Worm (Caenorhabditis elegans) whole organism, mixed stage, embryonic: ENCODE data around the gene lev-8.
A peak's percentile ranks its signal among the peaks of the same experiment; 100 is the strongest.

Experiments used
- bed-3 ChIP-seq: fragments of 200-800 bp; sonication (Bioruptor generic); optimal IDR thresholded peaks from 3 replicates; lab custom pipeline; 2018; ENCODE audit warnings: mild to moderate bottlenecking, missing genetic modification characterization, moderate library complexity, missing compliant biosample characterization
- blmp-1 ChIP-seq: fragments of 150-350 bp; optimal IDR thresholded peaks from 2 replicates; lab custom pipeline; 2014; ENCODE audit warnings: missing biosample characterization, missing genetic modification characterization
- ceh-39 ChIP-seq: fragments of 150-350 bp; optimal IDR thresholded peaks from 2 replicates; lab custom pipeline; 2014; ENCODE audit warnings: missing biosample characterization, missing genetic modification characterization
- ceh-43 ChIP-seq: fragments of 200-800 bp; sonication (Bioruptor generic); optimal IDR thresholded peaks from 2 replicates; lab custom pipeline; 2018; ENCODE audit warnings: mild to moderate bottlenecking, missing genetic modification characterization, moderate library complexity, missing compliant biosample characterization
- ceh-83 ChIP-seq: fragments of 200-800 bp; sonication (Bioruptor generic); optimal IDR thresholded peaks from 2 replicates; lab custom pipeline; 2018; ENCODE audit warnings: mild to moderate bottlenecking, missing genetic modification characterization, missing compliant biosample characterization
- ces-1 ChIP-seq: fragments of 150-350 bp; optimal IDR thresholded peaks from 2 replicates; lab custom pipeline; 2014; ENCODE audit warnings: missing biosample characterization, missing genetic modification reagents, missing genetic modification characterization
- cnd-1 ChIP-seq: fragments of 200-800 bp; sonication (Bioruptor generic); optimal IDR thresholded peaks from 2 replicates; lab custom pipeline; 2018; ENCODE audit warnings: mild to moderate bottlenecking, missing genetic modification characterization, missing compliant biosample characterization
- drap-1 ChIP-seq: fragments of 200-800 bp; sonication (Bioruptor generic); optimal IDR thresholded peaks from 3 replicates; lab custom pipeline; 2018; ENCODE audit warnings: mild to moderate bottlenecking, missing genetic modification characterization, missing compliant biosample characterization
- elt-3 ChIP-seq: fragments of 150-350 bp; optimal IDR thresholded peaks from 2 replicates; lab custom pipeline; 2014; ENCODE audit warnings: missing biosample characterization, missing genetic modification characterization
- flh-1 ChIP-seq: fragments of 200-800 bp; sonication (Bioruptor generic); optimal IDR thresholded peaks from 2 replicates; lab custom pipeline; 2018; ENCODE audit warnings: mild to moderate bottlenecking, missing genetic modification characterization, moderate library complexity, missing compliant biosample characterization
- ham-2 ChIP-seq: fragments of 200-800 bp; sonication (Bioruptor generic); optimal IDR thresholded peaks from 2 replicates; lab custom pipeline; 2018; ENCODE audit warnings: mild to moderate bottlenecking, missing genetic modification characterization, missing compliant biosample characterization
- hlh-1 ChIP-seq: fragments of 150-350 bp; optimal IDR thresholded peaks from 2 replicates; lab custom pipeline; 2014; ENCODE audit warnings: missing biosample characterization, missing genetic modification reagents, missing genetic modification characterization
- mab-5 ChIP-seq: fragments of 150-350 bp; optimal IDR thresholded peaks from 2 replicates; lab custom pipeline; 2014; ENCODE audit warnings: missing biosample characterization, missing genetic modification characterization
- mep-1 ChIP-seq: fragments of 150-350 bp; optimal IDR thresholded peaks from 2 replicates; lab custom pipeline; 2017; ENCODE audit warnings: missing biosample characterization, missing genetic modification reagents, missing genetic modification characterization, inconsistent platforms
- nhr-12 ChIP-seq: fragments of 150-350 bp; optimal IDR thresholded peaks from 2 replicates; lab custom pipeline; 2014; ENCODE audit warnings: missing biosample characterization, missing genetic modification characterization
- nhr-2 ChIP-seq: fragments of 150-350 bp; optimal IDR thresholded peaks from 2 replicates; lab custom pipeline; 2014; ENCODE audit warnings: missing biosample characterization, missing genetic modification characterization
- nhr-237 ChIP-seq: fragments of 150-350 bp; optimal IDR thresholded peaks from 2 replicates; lab custom pipeline; 2014; ENCODE audit warnings: missing biosample characterization, missing genetic modification characterization
- nhr-28 ChIP-seq: fragments of 150-350 bp; optimal IDR thresholded peaks from 2 replicates; lab custom pipeline; 2014; ENCODE audit warnings: missing biosample characterization, missing genetic modification characterization
- pha-4 ChIP-seq: fragments of 150-350 bp; optimal IDR thresholded peaks from 2 replicates; lab custom pipeline; 2018; ENCODE audit warnings: missing biosample characterization, missing genetic modification reagents, missing genetic modification characterization
- sem-2 ChIP-seq: fragments of 200-800 bp; sonication (Bioruptor generic); optimal IDR thresholded peaks from 2 replicates; lab custom pipeline; 2018; ENCODE audit warnings: mild to moderate bottlenecking, missing genetic modification characterization, missing compliant biosample characterization
- tbx-8 ChIP-seq: fragments of 200-800 bp; sonication (Bioruptor generic); optimal IDR thresholded peaks from 2 replicates; lab custom pipeline; 2018; ENCODE audit warnings: mild to moderate bottlenecking, missing genetic modification characterization, moderate library complexity, missing compliant biosample characterization
- unc-120 ChIP-seq: sonication (generic microtip); optimal IDR thresholded peaks from 2 replicates; lab custom pipeline; 2017; ENCODE audit warnings: missing genetic modification characterization, missing compliant biosample characterization; ENCODE audit not compliant: poor library complexity, severe bottlenecking
- unc-39 ChIP-seq: fragments of 150-350 bp; optimal IDR thresholded peaks from 2 replicates; lab custom pipeline; 2014; ENCODE audit warnings: missing biosample characterization, missing genetic modification characterization
- unc-62 ChIP-seq: fragments of 150-350 bp; optimal IDR thresholded peaks from 2 replicates; lab custom pipeline; 2014; ENCODE audit warnings: missing biosample characterization, missing genetic modification reagents, missing genetic modification characterization
- zip-8 ChIP-seq: fragments of 150-350 bp; optimal IDR thresholded peaks from 2 replicates; lab custom pipeline; 2014; ENCODE audit warnings: missing biosample characterization, missing genetic modification characterization

The lev-8 gene

DNA sequence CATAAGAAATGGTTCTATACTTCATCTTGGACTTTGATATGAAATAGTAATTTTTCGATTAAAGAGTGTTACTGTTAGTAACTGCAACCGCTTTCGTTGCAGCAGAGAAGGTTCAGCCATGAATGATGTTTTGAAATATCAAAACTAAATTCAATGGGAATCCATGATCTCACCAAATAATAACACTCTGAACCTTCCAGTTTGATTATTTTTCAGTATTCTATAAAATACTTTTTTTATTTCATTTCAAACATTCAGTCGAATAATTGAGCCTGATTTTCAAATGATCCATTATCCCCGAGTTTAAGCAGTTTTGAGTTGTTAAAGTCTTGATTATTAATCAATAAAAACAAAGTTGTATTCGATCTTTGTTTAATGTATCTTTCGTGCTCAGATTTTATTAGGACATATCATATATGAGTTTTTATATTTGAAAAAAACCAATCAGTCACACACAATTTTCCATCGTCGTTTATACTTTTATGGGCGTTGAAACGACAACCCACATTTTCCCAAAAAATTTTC lies 23.4 kb upstream of the lev-8 start, which contains the start of gene gcp-2.2:
Gene gcp-2.2, plus strand, starts transcription at position 475 of the 525 bp plus-strand sequence.
- TF ChIP-seq ces-1 (GFP tag; lab: Kevin White, UChicago) (no peak), ham-2 (GFP tag; lab: Kevin White, UChicago) (no peak), flh-1 (GFP tag; lab: Kevin White, UChicago) (no peak), blmp-1 (tag; lab: Kevin White, UChicago) (no peak)

DNA sequence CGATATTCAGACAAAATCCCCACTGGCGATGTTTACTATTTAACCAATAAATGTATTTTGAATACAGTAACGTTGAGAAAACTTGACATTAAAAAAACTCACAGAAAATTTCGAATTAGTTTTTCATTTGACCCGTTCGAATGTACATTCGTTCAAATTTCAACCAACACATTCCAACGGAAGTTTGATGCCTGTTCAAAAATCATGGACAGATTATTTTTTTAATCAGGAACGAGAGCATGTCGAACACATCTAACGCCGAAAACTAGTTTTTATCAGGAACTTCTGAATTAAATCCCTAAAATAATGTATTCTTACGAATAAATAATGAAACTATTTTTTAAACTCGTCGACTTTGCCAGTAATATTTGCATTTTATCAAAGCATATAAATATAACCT lies 19.0 kb upstream of the lev-8 start:
- TF ChIP-seq elt-3 (tag; lab: Kevin White, UChicago) (no peak), ham-2 (GFP tag; lab: Kevin White, UChicago) (no peak), drap-1 (GFP tag; lab: Kevin White, UChicago) (no peak), ces-1 (GFP tag; lab: Kevin White, UChicago) (no peak), nhr-12 (tag; lab: Kevin White, UChicago) (no peak)

DNA sequence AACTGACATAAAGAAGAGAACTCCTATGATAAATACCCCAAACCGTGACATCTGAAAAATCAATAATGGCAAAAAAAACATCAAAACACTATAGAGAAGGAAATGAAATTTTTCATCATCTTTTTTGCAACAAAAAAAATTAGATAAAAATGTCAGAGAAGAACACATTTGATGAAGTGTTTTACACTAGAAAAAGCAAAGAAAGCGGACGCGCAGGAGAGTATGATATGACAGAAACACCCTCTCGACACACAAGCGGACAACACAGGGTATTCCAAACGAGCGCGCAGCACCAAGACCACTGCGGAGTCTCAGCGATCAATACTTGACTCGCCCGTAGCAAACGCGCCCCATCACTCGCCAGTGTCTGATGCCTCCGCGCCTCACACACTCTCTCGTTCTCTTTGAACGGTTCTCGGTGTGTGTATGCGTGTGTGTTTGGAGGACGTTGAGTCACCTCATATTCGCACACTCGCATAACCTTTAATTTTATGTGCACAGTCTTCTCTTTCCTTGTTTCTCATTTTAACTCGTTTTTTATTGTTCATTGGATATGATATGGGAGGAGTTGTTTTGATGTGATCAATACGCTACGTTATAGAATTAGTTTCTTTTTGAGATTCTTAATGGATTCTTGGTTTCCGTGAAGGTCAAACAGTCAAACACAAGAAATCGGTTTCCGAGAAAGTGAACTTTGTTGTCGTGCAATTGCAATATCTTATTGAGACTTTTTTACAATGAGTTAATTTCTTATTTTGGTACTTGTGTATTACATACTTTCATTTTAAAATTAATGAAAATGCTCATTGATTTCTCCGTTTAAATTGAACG lies 14.1 kb upstream of the lev-8 start, which contains the start of gene selt-1.1:
Gene selt-1.1, minus strand, starts transcription at position 51 of the 831 bp plus-strand sequence.
- TF ChIP-seq unc-39 (tag; lab: Kevin White, UChicago) (no peak), nhr-12 (tag; lab: Kevin White, UChicago) (no peak), pha-4 (tag; lab: Kevin White, UChicago) (peak; percentile 82), nhr-237 (tag; lab: Kevin White, UChicago) (peak; percentile 13), drap-1 (GFP tag; lab: Kevin White, UChicago) (peak; percentile 14), tbx-8 (GFP tag; lab: Kevin White, UChicago) (no peak), cnd-1 (tag; lab: Kevin White, UChicago) (peak; percentile 4), unc-120 (tag; lab: Kevin White, UChicago) (peak; percentile 70), hlh-1 (tag; lab: Kevin White, UChicago) (peak; percentile 38), mep-1 (peak; percentile 9), sem-2 (GFP tag; lab: Kevin White, UChicago) (no peak), unc-62 (GFP tag; lab: Kevin White, UChicago) (peak; percentile 36), nhr-2 (tag; lab: Kevin White, UChicago) (peak; percentile 57), nhr-28 (tag; lab: Kevin White, UChicago) (no peak), ceh-83 (peak; percentile 59)

DNA sequence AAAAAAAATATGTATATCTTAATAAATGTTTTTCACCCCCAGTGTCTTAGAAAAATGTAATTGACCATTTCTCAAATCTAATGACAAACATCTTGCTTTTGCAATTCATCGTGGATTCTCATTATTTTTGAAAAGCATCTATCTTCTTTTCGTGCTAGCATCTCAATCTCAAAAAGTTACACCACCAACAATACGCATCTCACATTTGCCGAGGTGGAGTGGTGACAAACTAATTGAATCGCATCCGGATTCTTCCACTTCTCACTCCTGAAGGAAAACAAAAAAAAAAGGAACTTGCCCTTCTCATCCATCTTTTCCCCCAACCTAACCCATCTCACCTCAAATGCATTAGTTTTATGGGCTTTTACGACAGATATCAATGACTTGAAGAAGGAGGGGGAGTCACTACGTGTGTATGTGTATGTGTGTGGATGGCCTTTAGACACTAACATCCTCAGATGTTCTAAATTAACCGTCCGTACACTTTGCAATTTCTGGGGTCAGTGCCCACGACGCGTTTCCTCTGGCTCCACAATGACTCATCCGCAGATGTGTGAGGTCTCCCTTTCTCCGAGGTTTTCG lies 13.2 kb upstream of the lev-8 start:
- TF ChIP-seq unc-62 (GFP tag; lab: Kevin White, UChicago) (peak; percentile 40), ceh-39 (tag; lab: Kevin White, UChicago) (no peak), pha-4 (tag; lab: Kevin White, UChicago) (no peak), bed-3 (GFP tag; lab: Kevin White, UChicago) (no peak), ham-2 (GFP tag; lab: Kevin White, UChicago) (no peak)
- TF ChIP-seq, all 35 proteins: peak for 1

DNA sequence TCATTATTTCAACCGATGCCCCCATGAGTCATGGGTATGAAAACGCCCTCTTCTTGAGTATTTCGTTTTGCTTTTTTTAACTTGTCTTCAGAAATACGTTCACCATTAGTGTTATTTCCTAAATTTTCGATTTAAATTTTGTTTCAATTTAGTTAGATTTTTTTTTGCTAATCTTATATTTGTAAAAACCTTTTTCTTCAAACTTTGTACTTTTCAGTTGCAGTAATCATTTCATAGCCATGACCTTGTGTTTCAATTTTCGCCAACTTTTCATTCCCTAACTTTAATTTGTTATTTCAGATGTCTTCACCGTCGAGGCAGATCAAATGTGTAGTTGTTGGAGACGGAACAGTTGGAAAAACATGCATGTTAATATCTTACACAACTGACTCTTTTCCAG lies 12.4 kb upstream of the lev-8 start, which contains the start of gene mig-2:
Gene mig-2, plus strand, starts transcription at position 301 of the 400 bp plus-strand sequence.
- TF ChIP-seq mep-1 (no peak), ham-2 (GFP tag; lab: Kevin White, UChicago) (no peak), elt-3 (tag; lab: Kevin White, UChicago) (no peak), bed-3 (GFP tag; lab: Kevin White, UChicago) (no peak), nhr-2 (tag; lab: Kevin White, UChicago) (no peak), mab-5 (tag; lab: Kevin White, UChicago) (no peak), ceh-83 (no peak), unc-62 (GFP tag; lab: Kevin White, UChicago) (no peak), tbx-8 (GFP tag; lab: Kevin White, UChicago) (no peak), zip-8 (tag; lab: Kevin White, UChicago) (no peak), flh-1 (GFP tag; lab: Kevin White, UChicago) (no peak), sem-2 (GFP tag; lab: Kevin White, UChicago) (no peak), ceh-43 (GFP tag; lab: Kevin White, UChicago) (no peak), unc-39 (tag; lab: Kevin White, UChicago) (no peak), nhr-237 (tag; lab: Kevin White, UChicago) (no peak), drap-1 (GFP tag; lab: Kevin White, UChicago) (no peak), unc-120 (tag; lab: Kevin White, UChicago) (no peak)
- TF ChIP-seq, all 35 proteins: peak for 0
